Fruit fly (Drosophila melanogaster) whole organism, embryonic: ENCODE data around the gene CG18233.

ENCODE experiments used
- Antp ChIP-seq: fragments of 200-800 bp; sonication (Bioruptor generic); optimal IDR thresholded peaks from 3 replicates; lab custom pipeline; 2016; ENCODE audit warnings: missing biosample characterization, missing genetic modification characterization
- Atf-2 ChIP-seq: fragments of 200-800 bp; sonication (Bioruptor generic); optimal IDR thresholded peaks from 2 replicates; lab custom pipeline; 2016; ENCODE audit warnings: missing biosample characterization, missing genetic modification characterization
- Atf6 ChIP-seq: fragments of 200-800 bp; sonication (Bioruptor generic); IDR thresholded peaks from 2 replicates; pipeline ENCODE4 v1.3.6; 2022; ENCODE audit warnings: missing biosample characterization, missing genetic modification characterization
- Bgb ChIP-seq: fragments of 200-800 bp; sonication (Bioruptor generic); IDR thresholded peaks from 2 replicates; pipeline ENCODE4 v1.3.6; 2022; ENCODE audit warnings: missing biosample characterization, missing genetic modification characterization; ENCODE audit not compliant: partially characterized antibody
- CG10209 ChIP-seq: fragments of 200-800 bp; sonication (Bioruptor generic); optimal IDR thresholded peaks from 3 replicates; lab custom pipeline; 2017; ENCODE audit warnings: missing biosample characterization, mild to moderate bottlenecking, missing genetic modification characterization, missing genetic modification reagents
- CG10462 ChIP-seq: fragments of 200-800 bp; sonication (Bioruptor generic); optimal IDR thresholded peaks from 2 replicates; lab custom pipeline; 2016; ENCODE audit warnings: missing biosample characterization, missing genetic modification characterization
- CG11093 ChIP-seq: fragments of 200-800 bp; sonication (Bioruptor generic); IDR thresholded peaks from 3 replicates; pipeline ENCODE4 v1.3.6; 2022; ENCODE audit warnings: missing biosample characterization, missing genetic modification characterization
- CG13296 ChIP-seq: fragments of 200-800 bp; sonication (Bioruptor generic); optimal IDR thresholded peaks from 3 replicates; lab custom pipeline; 2018; ENCODE audit warnings: missing biosample characterization, mild to moderate bottlenecking, missing genetic modification characterization
- CG14667 ChIP-seq: fragments of 200-800 bp; sonication (Bioruptor generic); IDR thresholded peaks from 2 replicates; pipeline ENCODE4 v1.3.6; 2022; ENCODE audit warnings: missing biosample characterization, missing genetic modification characterization
- CG14710 ChIP-seq: fragments of 200-800 bp; sonication (Bioruptor generic); optimal IDR thresholded peaks from 3 replicates; lab custom pipeline; 2019; ENCODE audit warnings: missing biosample characterization, mild to moderate bottlenecking, missing genetic modification characterization, moderate library complexity
- CG16813 ChIP-seq: fragments of 200-800 bp; sonication (Bioruptor generic); IDR thresholded peaks from 3 replicates; pipeline ENCODE4 v1.3.6; 2022; ENCODE audit warnings: missing biosample characterization, missing genetic modification characterization; ENCODE audit not compliant: partially characterized antibody
- CG18262 ChIP-seq: fragments of 200-800 bp; optimal IDR thresholded peaks from 3 replicates; lab custom pipeline; 2019; ENCODE audit warnings: missing biosample characterization, mild to moderate bottlenecking, missing genetic modification characterization, moderate library complexity
- CG2202 ChIP-seq: fragments of 200-800 bp; sonication (Bioruptor generic); optimal IDR thresholded peaks from 2 replicates; lab custom pipeline; 2018; ENCODE audit warnings: missing biosample characterization, mild to moderate bottlenecking, missing genetic modification characterization
- CG31365 ChIP-seq: fragments of 200-800 bp; sonication (Bioruptor generic); optimal IDR thresholded peaks from 2 replicates; lab custom pipeline; 2018; ENCODE audit warnings: missing biosample characterization, mild to moderate bottlenecking, missing genetic modification characterization
- CG3847 ChIP-seq: fragments of 200-800 bp; sonication (Bioruptor generic); IDR thresholded peaks from 2 replicates; pipeline ENCODE4 v1.3.6; 2022; ENCODE audit warnings: missing biosample characterization, missing genetic modification characterization
- CG4424 ChIP-seq: fragments of 200-800 bp; sonication (Bioruptor generic); optimal IDR thresholded peaks from 3 replicates; lab custom pipeline; 2016; ENCODE audit warnings: missing biosample characterization, missing genetic modification characterization
- CG7271 ChIP-seq: fragments of 200-800 bp; sonication (Bioruptor generic); optimal IDR thresholded peaks from 2 replicates; lab custom pipeline; 2018; ENCODE audit warnings: missing biosample characterization, mild to moderate bottlenecking, missing genetic modification characterization, moderate library complexity
- CG7745 ChIP-seq: fragments of 200-800 bp; sonication (Bioruptor generic); optimal IDR thresholded peaks from 2 replicates; lab custom pipeline; 2018; ENCODE audit warnings: missing biosample characterization, mild to moderate bottlenecking, missing genetic modification characterization, moderate library complexity
- CG8765 ChIP-seq: fragments of 200-800 bp; sonication (Bioruptor generic); IDR thresholded peaks from 2 replicates; pipeline ENCODE4 v1.3.6; 2022; ENCODE audit warnings: missing biosample characterization, missing genetic modification characterization
- Doc3 ChIP-seq: fragments of 200-800 bp; sonication (Bioruptor generic); IDR thresholded peaks from 3 replicates; pipeline ENCODE4 v1.3.6; 2022; ENCODE audit warnings: missing biosample characterization, missing genetic modification characterization; ENCODE audit not compliant: partially characterized antibody
- Gsc ChIP-seq: fragments of 200-800 bp; sonication (Bioruptor generic); IDR thresholded peaks from 2 replicates; pipeline ENCODE4 v1.3.6; 2022; ENCODE audit warnings: missing biosample characterization, missing genetic modification characterization
- Hr3 ChIP-seq: fragments of 200-800 bp; sonication (Bioruptor generic); optimal IDR thresholded peaks from 3 replicates; lab custom pipeline; 2016; ENCODE audit warnings: missing biosample characterization, missing genetic modification characterization
- MESR4 ChIP-seq: fragments of 200-800 bp; sonication (Bioruptor generic); optimal IDR thresholded peaks from 2 replicates; lab custom pipeline; 2018; ENCODE audit warnings: missing biosample characterization, mild to moderate bottlenecking, missing genetic modification characterization, moderate library complexity
- NK7.1 ChIP-seq: fragments of 200-800 bp; sonication (Bioruptor generic); optimal IDR thresholded peaks from 3 replicates; lab custom pipeline; 2016; ENCODE audit warnings: missing biosample characterization, missing genetic modification characterization
- Opbp ChIP-seq: fragments of 200-800 bp; sonication (Bioruptor generic); IDR thresholded peaks from 3 replicates; pipeline ENCODE4 v1.3.6; 2022; ENCODE audit warnings: missing biosample characterization, missing genetic modification characterization; ENCODE audit not compliant: partially characterized antibody
- Scr ChIP-seq: fragments of 200-800 bp; sonication (Bioruptor generic); IDR thresholded peaks from 2 replicates; pipeline ENCODE4 v1.3.6; 2022; ENCODE audit warnings: missing biosample characterization, missing genetic modification characterization; ENCODE audit not compliant: partially characterized antibody
- Six4 ChIP-seq: fragments of 200-800 bp; sonication (Bioruptor generic); optimal IDR thresholded peaks from 2 replicates; lab custom pipeline; 2016; ENCODE audit warnings: missing biosample characterization, missing genetic modification characterization
- Sox100B ChIP-seq: fragments of 200-800 bp; sonication (Bioruptor generic); optimal IDR thresholded peaks from 3 replicates; lab custom pipeline; 2018; ENCODE audit warnings: missing biosample characterization, mild to moderate bottlenecking, missing genetic modification characterization
- TFAM ChIP-seq: fragments of 200-800 bp; sonication (Bioruptor generic); optimal IDR thresholded peaks from 2 replicates; lab custom pipeline; 2017; ENCODE audit warnings: missing biosample characterization, missing genetic modification characterization, inconsistent platforms
- aop ChIP-seq: fragments of 200-800 bp; sonication (Bioruptor generic); IDR thresholded peaks from 2 replicates; pipeline ENCODE4 v1.3.6; 2022; ENCODE audit warnings: missing biosample characterization, missing genetic modification characterization
- az2 ChIP-seq: fragments of 200-800 bp; sonication (Bioruptor generic); optimal IDR thresholded peaks from 3 replicates; lab custom pipeline; 2016; ENCODE audit warnings: missing biosample characterization, missing genetic modification characterization
- br ChIP-seq: fragments of >200 bp; optimal IDR thresholded peaks from 2 replicates; lab custom pipeline; 2017
- caup ChIP-seq: fragments of 200-800 bp; sonication (Bioruptor generic); optimal IDR thresholded peaks from 3 replicates; lab custom pipeline; 2017; ENCODE audit warnings: missing biosample characterization, mild to moderate bottlenecking, missing genetic modification characterization, moderate library complexity; ENCODE audit not compliant: severe bottlenecking
- hb ChIP-seq: fragments of 200-800 bp; sonication (Bioruptor generic); IDR thresholded peaks from 3 replicates; pipeline ENCODE4 v1.3.6; 2022; ENCODE audit warnings: missing biosample characterization, missing genetic modification characterization; ENCODE audit not compliant: partially characterized antibody
- ken ChIP-seq: fragments of 200-800 bp; sonication (Bioruptor generic); IDR thresholded peaks from 3 replicates; pipeline ENCODE4 v1.3.6; 2022; ENCODE audit warnings: missing biosample characterization, missing genetic modification characterization
- oc ChIP-seq: fragments of 200-800 bp; sonication (Bioruptor generic); optimal IDR thresholded peaks from 2 replicates; lab custom pipeline; 2018; ENCODE audit warnings: missing biosample characterization, mild to moderate bottlenecking, missing genetic modification characterization, moderate library complexity
- otp ChIP-seq: fragments of 200-800 bp; sonication (Bioruptor generic); IDR thresholded peaks from 3 replicates; pipeline ENCODE4, ENCODE4 v1.3.6; 2022; ENCODE audit warnings: missing biosample characterization, missing genetic modification characterization
- pnt ChIP-seq: fragments of 200-800 bp; sonication (Bioruptor generic); optimal IDR thresholded peaks from 3 replicates; lab custom pipeline; 2016; ENCODE audit warnings: missing biosample characterization, missing genetic modification characterization
- prd ChIP-seq, 3 experiments: fragments of >200 bp in 2 of 3; fragments of 200-800 bp in 1 of 3; sonication (Bioruptor generic) in 1 of 3; optimal IDR thresholded peaks in 2 of 3; IDR thresholded peaks in 1 of 3; 2 replicates in 2 of 3; 3 replicates in 1 of 3; pipeline versions ENCODE4 v1.3.6 to Lab custom; 2017 to 2022; ENCODE audit warnings: missing biosample characterization in 1 of 3, missing genetic modification characterization in 1 of 3
- ranshi ChIP-seq: fragments of 200-800 bp; sonication (Bioruptor generic); IDR thresholded peaks from 2 replicates; pipeline ENCODE4 v1.3.6; 2022; ENCODE audit warnings: missing biosample characterization, missing genetic modification characterization
- run ChIP-seq: fragments of 200-800 bp; sonication (Bioruptor generic); optimal IDR thresholded peaks from 3 replicates; lab custom pipeline; 2018; ENCODE audit warnings: missing biosample characterization, mild to moderate bottlenecking, missing genetic modification characterization
- slp2 ChIP-seq: fragments of 200-800 bp; sonication (Bioruptor generic); optimal IDR thresholded peaks from 2 replicates; lab custom pipeline; 2016; ENCODE audit warnings: missing biosample characterization, missing genetic modification characterization
- stc ChIP-seq: fragments of 200-800 bp; sonication (Bioruptor generic); IDR thresholded peaks from 2 replicates; pipeline ENCODE4 v1.3.6; 2022; ENCODE audit warnings: missing biosample characterization, missing genetic modification characterization
- ttk ChIP-seq: fragments of 200-800 bp; sonication (Bioruptor generic); IDR thresholded peaks from 2 replicates; pipeline ENCODE4 v2.1.2; 2022; ENCODE audit warnings: missing biosample characterization, missing genetic modification characterization
- vnd ChIP-seq: fragments of 200-800 bp; sonication (Bioruptor generic); IDR thresholded peaks from 3 replicates; pipeline ENCODE4 v1.3.6; 2022; ENCODE audit warnings: missing biosample characterization, missing genetic modification characterization; ENCODE audit not compliant: partially characterized antibody
- vvl ChIP-seq: fragments of 200-800 bp; sonication (Bioruptor generic); IDR thresholded peaks from 2 replicates; pipeline ENCODE4 v1.3.6; 2022; ENCODE audit warnings: missing biosample characterization, missing genetic modification characterization
- yki ChIP-seq: fragments of >200 bp; optimal IDR thresholded peaks from 3 replicates; lab custom pipeline; 2018
- zen2 ChIP-seq: fragments of 200-800 bp; sonication (Bioruptor generic); IDR thresholded peaks from 3 replicates; pipeline ENCODE4 v1.3.6; 2022; ENCODE audit warnings: missing biosample characterization, missing genetic modification characterization; ENCODE audit not compliant: partially characterized antibody

The CG18233 gene

dm6 chr3L:18620988-18621734, 15.9 kb downstream of the CG18233 start (continued):
- TF ChIP-seq prd (optimal IDR thresholded peaks at IDR 0.05; lab: Kevin White, UChicago) (no peak), prd (GFP tag; IDR thresholded peaks at IDR 0.05; lab: Robert Waterston, UW) (peak; percentile 49), Scr (GFP tag; lab: Robert Waterston, UW) (peak; percentile 75), CG7271 (tag; lab: Kevin White, UChicago) (no peak), Six4 (no peak), CG16813 (GFP tag; lab: Robert Waterston, UW) (peak; percentile 72), Atf-2 (GFP tag; lab: Kevin White, UChicago) (no peak), Doc3 (GFP tag; lab: Robert Waterston, UW) (peak; percentile 74; the same call in 2 of the 3 replicates), slp2 (GFP tag; lab: Kevin White, UChicago) (peak; percentile 13), zen2 (GFP tag; lab: Robert Waterston, UW) (peak; percentile 42; the same call in 1 of the 3 replicates), Hr3 (peak; percentile 23), CG7745 (tag; lab: Kevin White, UChicago) (no peak), hb (GFP tag; lab: Robert Waterston, UW) (no peak), CG14667 (GFP tag; lab: Robert Waterston, UW) (no peak), CG3847 (GFP tag; lab: Robert Waterston, UW) (peak; percentile 49; the same call in 1 of the 2 replicates), MESR4 (GFP tag; lab: Kevin White, UChicago) (no peak), Antp (GFP tag; lab: Kevin White, UChicago) (peak; percentile 66), caup (peak; percentile 9), stc (GFP tag; lab: Robert Waterston, UW) (0 out of 2 replicates have a peak, but pooled peaks have one; percentile 33), Gsc (GFP tag; lab: Robert Waterston, UW) (no peak), CG10462 (no peak), CG4424 (peak; percentile 28), otp (peak; percentile 71; the same call in 1 of the 3 replicates), ttk (GFP tag; lab: Robert Waterston, UW) (peak; percentile 41; the same call in 1 of the 2 replicates), CG13296 (GFP tag; lab: Kevin White, UChicago) (peak; percentile 25), CG10209 (GFP tag; lab: Kevin White, UChicago) (peak; percentile 38), CG18262 (tag; lab: Kevin White, UChicago) (peak; percentile 69), CG11093 (GFP tag; lab: Robert Waterston, UW) (no peak), aop (GFP tag; lab: Robert Waterston, UW) (0 out of 2 replicates have a peak, but pooled peaks have one; percentile 29), oc (peak; percentile 32), Sox100B (GFP tag; lab: Kevin White, UChicago) (peak; percentile 39), CG14710 (peak; percentile 47), Atf6 (peak; percentile 65), vvl (GFP tag; lab: Robert Waterston, UW) (peak; percentile 76), yki (lab: Kevin White, UChicago) (no peak), CG31365 (tag; lab: Kevin White, UChicago) (peak; percentile 95), vnd (peak; percentile 60), NK7.1 (GFP tag; lab: Kevin White, UChicago) (peak; percentile 35), ranshi (0 out of 2 replicates have a peak, but pooled peaks have one; percentile 15), CG8765 (GFP tag; lab: Robert Waterston, UW) (0 out of 2 replicates have a peak, but pooled peaks have one; percentile 14), Opbp (peak; percentile 73), run (tag; lab: Kevin White, UChicago) (no peak), TFAM (GFP tag; lab: Kevin White, UChicago) (no peak), az2 (GFP tag; lab: Kevin White, UChicago) (peak; percentile 34), br (lab: Kevin White, UChicago) (no peak), ken (peak; percentile 60; the same call in 2 of the 3 replicates), Bgb (GFP tag; lab: Robert Waterston, UW) (peak; percentile 74), pnt (GFP tag; lab: Kevin White, UChicago) (peak; percentile 21), CG2202 (tag; lab: Kevin White, UChicago) (peak; percentile 13)
